Fruit fly (Drosophila melanogaster) Kc167 (cell line): Measurements from ENCODE around the gene CG3604.

ENCODE experiments used
- Myc ChIP-seq: fragments of >200 bp; optimal IDR thresholded peaks from 2 replicates; lab custom pipeline; 2017; ENCODE audit warnings: missing external identifiers
- Sin3A ChIP-seq: fragments of >200 bp; optimal IDR thresholded peaks from 2 replicates; lab custom pipeline; 2018; ENCODE audit warnings: missing external identifiers
- h ChIP-seq: fragments of >200 bp; optimal IDR thresholded peaks from 3 replicates; lab custom pipeline; 2018; ENCODE audit warnings: missing external identifiers
- insv ChIP-seq: fragments of >200 bp; optimal IDR thresholded peaks from 3 replicates; lab custom pipeline; 2018; ENCODE audit warnings: missing external identifiers
- psq ChIP-seq: fragments of >200 bp; optimal IDR thresholded peaks from 2 replicates; lab custom pipeline; 2017; ENCODE audit warnings: missing external identifiers
- ttk ChIP-seq: sonication (Bioruptor generic); optimal IDR thresholded peaks from 2 replicates; lab custom pipeline; 2017; ENCODE audit warnings: missing external identifiers

The CG3604 gene

DNA sequence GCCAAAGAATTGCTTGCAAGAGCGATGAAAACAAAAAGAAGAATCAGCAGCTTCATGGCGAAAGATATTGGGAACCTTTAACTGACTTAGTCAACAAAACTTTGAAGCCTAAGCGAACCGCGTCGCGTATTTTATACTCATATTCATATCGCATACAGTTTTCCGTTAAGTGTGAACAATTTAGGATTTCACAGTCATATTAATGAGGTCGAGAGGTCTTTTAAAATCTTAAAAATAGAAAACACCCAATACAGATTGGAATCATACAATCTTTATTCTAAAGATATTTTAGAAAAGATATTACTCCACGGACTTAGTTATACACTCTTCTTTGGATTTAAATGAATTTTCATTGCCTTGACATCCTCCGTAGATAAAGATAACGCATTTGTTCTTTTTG is 3.9 kb downstream of the CG3604 start, which contains the start of gene Acp24A4:
Acp24A4 (minus strand) TSS at position 101 of the 400 bp plus-strand sequence.
- TF ChIP-seq h (lab: Kevin White, UChicago) = no peak
- no peak for TF ChIP-seq psq
- TF ChIP-seq insv = no peak
- TF ChIP-seq Myc (lab: Kevin White, UChicago) = no peak
- TF ChIP-seq ttk (lab: Kevin White, UChicago) = no peak
- TF ChIP-seq Sin3A = no peak

DNA sequence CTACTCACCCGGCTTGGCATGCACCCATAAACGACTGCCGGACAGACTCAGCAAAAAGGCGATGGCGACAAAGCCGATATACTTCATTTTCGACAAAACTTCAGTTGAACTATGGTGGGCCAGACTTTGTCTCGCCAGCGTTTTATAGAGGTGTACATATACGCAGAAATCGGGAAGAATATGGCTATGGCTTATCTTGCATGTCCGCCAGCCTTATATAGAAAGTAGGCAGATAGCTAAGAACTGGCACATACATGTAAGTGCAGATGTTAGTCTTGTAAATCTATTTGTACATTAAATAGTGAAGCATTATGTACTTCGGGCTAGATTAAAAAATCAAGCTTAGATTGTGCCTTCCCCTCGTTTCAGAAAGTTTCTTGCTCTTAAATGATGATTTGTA is 4.6 kb downstream of the CG3604 start, which contains the start of gene CG3513:
CG3513 (minus strand) TSS at position 101 of the 400 bp plus-strand sequence.
- TF ChIP-seq ttk (lab: Kevin White, UChicago) (no peak), insv (no peak), psq (no peak), Sin3A (no peak), Myc (lab: Kevin White, UChicago) (no peak), h (lab: Kevin White, UChicago) (no peak)

dm6 chr2L:3692466-3692865 is 5.2 kb downstream of the CG3604 start, which contains the start of gene CG16704:
Gene CG16704, minus strand, starts transcription at chr2L:3692587.
- TF ChIP-seq h (lab: Kevin White, UChicago) = no peak
- no peak for TF ChIP-seq ttk (lab: Kevin White, UChicago)
- TF ChIP-seq Sin3A = no peak

- TF ChIP-seq Sin3A = no peak
- no peak for TF ChIP-seq Myc (lab: Kevin White, UChicago)
- no peak for TF ChIP-seq h (lab: Kevin White, UChicago)
- TF ChIP-seq ttk (lab: Kevin White, UChicago) = no peak
- TF ChIP-seq psq = no peak
- TF ChIP-seq insv = no peak
These were observed 12.4 kb downstream of the CG3604 start for dm6 chr2L:3685139-3685851.

- TF ChIP-seq psq (no peak), Sin3A (no peak), Myc (lab: Kevin White, UChicago) (no peak), h (lab: Kevin White, UChicago) (no peak), ttk (lab: Kevin White, UChicago) (no peak), insv (no peak)
These were observed 15.2 kb downstream of the CG3604 start for dm6 chr2L:3682489-3682888.

DNA sequence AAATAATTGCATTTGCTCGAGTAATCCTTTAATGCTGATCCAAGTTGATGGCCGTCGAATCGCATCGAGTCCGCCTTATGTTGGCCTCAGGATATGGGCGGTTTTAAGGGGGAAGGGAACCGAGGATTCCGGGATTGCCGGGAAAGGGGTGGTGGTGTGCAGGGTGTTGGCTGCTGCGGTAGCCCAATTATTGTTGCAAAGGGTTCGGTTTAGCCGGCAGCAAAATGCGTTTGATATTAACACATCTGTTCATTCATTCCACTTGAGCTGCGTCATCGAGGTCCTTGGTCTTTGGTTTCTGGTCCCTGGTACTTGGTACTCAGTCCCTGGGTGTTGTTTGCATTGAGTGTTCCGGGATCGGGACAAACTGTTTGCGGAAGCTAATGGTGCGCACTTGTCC is 16.3 kb downstream of the CG3604 start:
- TF ChIP-seq insv (no peak), h (lab: Kevin White, UChicago) (no peak), Myc (lab: Kevin White, UChicago) (no peak), ttk (lab: Kevin White, UChicago) (no peak), Sin3A (no peak), psq (no peak)

DNA sequence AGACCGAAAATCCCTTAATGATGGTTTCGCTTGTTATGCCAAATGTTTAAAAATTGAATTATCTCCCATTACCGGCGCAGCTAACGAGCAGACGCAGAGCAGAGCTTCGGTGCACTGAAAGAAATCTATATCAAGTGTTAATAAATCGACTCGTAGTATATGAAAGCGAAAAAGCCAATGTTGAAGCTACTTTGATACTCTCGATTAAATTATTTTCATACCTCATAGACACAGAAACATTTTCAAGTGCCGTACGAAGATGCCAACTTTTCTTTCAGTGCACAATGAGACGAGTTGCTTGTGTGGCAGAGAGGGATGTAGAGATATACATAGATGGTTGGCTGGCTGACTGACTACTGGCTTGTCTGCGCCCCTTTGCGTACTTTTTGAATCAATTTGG is 21.9 kb downstream of the CG3604 start:
- no peak for TF ChIP-seq h (lab: Kevin White, UChicago)
- TF ChIP-seq psq = no peak
- no peak for TF ChIP-seq Sin3A
- no peak for TF ChIP-seq Myc (lab: Kevin White, UChicago)
- TF ChIP-seq ttk (lab: Kevin White, UChicago) = no peak
- TF ChIP-seq insv = no peak

DNA sequence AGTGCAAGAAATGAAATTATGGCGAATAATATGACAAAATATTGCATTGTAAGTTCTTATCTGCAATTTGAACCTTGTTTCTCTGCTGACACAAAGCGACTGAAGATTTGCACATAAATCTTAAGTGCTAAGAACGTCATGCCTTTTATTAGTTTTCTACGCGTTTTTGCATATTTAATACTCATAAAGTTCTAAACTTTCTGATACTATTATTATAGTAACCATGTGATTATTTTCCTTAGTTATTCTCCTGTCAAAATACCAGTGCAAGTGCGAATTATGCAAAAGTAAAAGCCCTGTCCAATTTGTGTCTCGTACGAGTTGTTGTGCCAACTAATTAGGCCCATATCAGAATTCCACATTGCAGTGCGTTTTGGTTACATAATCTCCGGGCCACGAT is 27.2 kb downstream of the CG3604 start, which contains the start of gene Sfp24Bc:
Sfp24Bc (minus strand) TSS at position 101 of the 400 bp plus-strand sequence.
- TF ChIP-seq psq (no peak), Sin3A (no peak), h (lab: Kevin White, UChicago) (no peak)

DNA sequence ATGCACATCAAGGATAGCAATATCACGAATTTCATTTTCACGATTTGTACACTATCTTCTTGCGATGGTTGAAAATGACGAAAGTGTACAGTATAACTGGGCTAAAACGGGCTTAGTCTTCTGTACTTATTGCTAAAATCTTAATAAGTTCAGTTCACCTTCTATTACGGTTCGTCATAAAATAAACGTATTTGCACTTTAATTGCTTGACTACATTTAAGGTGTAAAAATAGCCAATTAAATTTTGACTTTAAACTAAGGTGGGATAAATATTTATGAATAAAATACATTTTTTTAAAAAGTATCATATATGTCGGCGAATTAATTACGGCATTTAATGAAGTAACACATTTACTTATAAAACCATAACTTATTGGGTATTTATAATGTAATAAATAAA is 28.0 kb downstream of the CG3604 start, which contains the start of gene Sfp24Bb:
Sfp24Bb (minus strand) TSS at position 101 of the 400 bp plus-strand sequence.
- TF ChIP-seq Myc (lab: Kevin White, UChicago) (no peak), h (lab: Kevin White, UChicago) (no peak), psq (no peak), insv (no peak), ttk (lab: Kevin White, UChicago) (no peak), Sin3A (no peak)

- no peak for TF ChIP-seq ttk (lab: Kevin White, UChicago)
- TF ChIP-seq insv = no peak
- no peak for TF ChIP-seq h (lab: Kevin White, UChicago)
- TF ChIP-seq Sin3A = no peak
- TF ChIP-seq psq = no peak
- TF ChIP-seq Myc (lab: Kevin White, UChicago) = no peak
These were observed 28.6 kb downstream of the CG3604 start, which contains the start of gene Sfp24Bd for dm6 chr2L:3669034-3669433. Gene Sfp24Bd, minus strand, starts transcription at chr2L:3669134.

DNA sequence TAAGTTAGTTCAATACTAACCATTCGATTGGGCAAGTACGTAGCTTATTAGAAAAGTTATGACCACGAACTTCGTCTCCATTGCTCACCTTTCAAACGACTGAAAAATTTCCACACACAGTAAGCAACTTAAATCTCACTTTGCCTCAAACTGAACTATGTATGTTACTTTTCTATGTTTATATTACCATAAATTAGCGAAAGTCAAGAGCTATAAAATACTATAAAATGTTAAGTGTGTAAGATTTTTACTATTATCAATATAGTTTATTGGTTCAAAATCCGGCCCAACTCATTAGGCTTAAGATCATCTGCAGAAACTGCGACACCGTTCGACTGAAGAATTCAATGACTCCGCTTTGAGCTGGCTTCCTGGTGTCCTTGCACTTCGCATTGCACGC is 29.2 kb downstream of the CG3604 start, which contains the start of gene Sfp24Ba:
Sfp24Ba (minus strand) TSS at position 101 of the 400 bp plus-strand sequence.
- no peak for TF ChIP-seq h (lab: Kevin White, UChicago)
- TF ChIP-seq ttk (lab: Kevin White, UChicago) = no peak
- TF ChIP-seq Myc (lab: Kevin White, UChicago) = no peak
- TF ChIP-seq psq = no peak
- TF ChIP-seq Sin3A = no peak
- no peak for TF ChIP-seq insv

dm6 chr2L:3662307-3662795 is 35.3 kb downstream of the CG3604 start, which contains the start of gene Drgx:
Gene Drgx, plus strand, starts transcription at chr2L:3662745.
- no peak for TF ChIP-seq ttk (lab: Kevin White, UChicago)
- no peak for TF ChIP-seq Myc (lab: Kevin White, UChicago)
- no peak for TF ChIP-seq psq
- no peak for TF ChIP-seq Sin3A
- no peak for TF ChIP-seq h (lab: Kevin White, UChicago)
- no peak for TF ChIP-seq insv
